Worm (Caenorhabditis elegans) whole organism, L4/young adult: ENCODE data around the gene C34C12.9.

Source experiments
- W03F9.2 ChIP-seq: fragments of 150-350 bp; optimal IDR thresholded peaks from 2 replicates; lab custom pipeline; 2014; ENCODE audit warnings: missing biosample characterization, missing genetic modification characterization
- him-1 ChIP-seq: sonication (generic microtip); optimal IDR thresholded peaks from 2 replicates; lab custom pipeline; 2016; ENCODE audit warnings: missing genotype, missing genetic modification reagents, missing genetic modification characterization, missing compliant biosample characterization

DNA sequence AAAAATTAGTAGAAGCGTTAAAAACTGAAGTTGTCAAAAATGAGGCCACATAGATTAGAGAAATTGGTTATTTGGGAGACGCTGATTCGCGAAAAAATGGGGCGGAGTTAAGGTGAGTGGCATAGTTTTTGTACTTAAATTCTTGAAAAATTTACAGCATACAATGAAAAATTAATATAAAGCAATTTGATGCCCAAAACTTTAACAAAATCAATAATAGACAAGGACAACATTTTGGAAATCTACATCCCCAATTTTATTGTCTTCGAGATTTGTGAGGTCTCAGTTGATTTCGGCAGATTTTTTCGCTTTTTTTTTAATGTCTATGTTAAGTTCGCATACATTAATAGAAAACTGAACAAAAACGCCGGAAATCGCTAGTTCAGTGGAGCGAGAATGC lies 933 bp upstream of the C34C12.9 start:
- TF ChIP-seq him-1 (tag; lab: Kevin White, UChicago), result no peak
- no peak for TF ChIP-seq W03F9.2 (tag; lab: Kevin White, UChicago)
